Worm (Caenorhabditis elegans): ENCODE results near the gene ZC317.6.
"Not testable (repeated sequence)": the region's sequence is repeated elsewhere in the genome, so short reads cannot be mapped to it uniquely, and the experiment has no call there.

Gene ZC317.6

ce11 chrV:5468489-5468888 lies at the start of gene ZC317.6:
ZC317.6 (minus strand) TSS chrV:5468589.
- TF ChIP-seq unc-62 (GFP tag; optimal IDR thresholded peaks at IDR 0.05) = not testable (repeated sequence)

ce11 chrV:5513630-5514378 lies 45.4 kb upstream of the ZC317.6 start, which contains the start of the genes hpo-15 and mms-19:
hpo-15 (minus strand) TSS chrV:5513830.
mms-19 (plus strand) TSS chrV:5514348.
- TF ChIP-seq unc-62 (GFP tag; optimal IDR thresholded peaks at IDR 0.05) = no peak

- no peak for TF ChIP-seq unc-62 (GFP tag; optimal IDR thresholded peaks at IDR 0.05)
These were observed 44.2 kb upstream of the ZC317.6 start for ce11 chrV:5512559-5512958.

ce11 chrV:5511720-5512119 lies 43.3 kb upstream of the ZC317.6 start:
- TF ChIP-seq unc-62 (GFP tag; optimal IDR thresholded peaks at IDR 0.05) = no peak

- no peak for TF ChIP-seq unc-62 (GFP tag; optimal IDR thresholded peaks at IDR 0.05)
These were observed 41.6 kb upstream of the ZC317.6 start for ce11 chrV:5509966-5510365.

- no peak for TF ChIP-seq unc-62 (GFP tag; optimal IDR thresholded peaks at IDR 0.05)
These were observed 40.7 kb upstream of the ZC317.6 start for ce11 chrV:5509134-5509533.

ce11 chrV:5504807-5505442 lies 36.5 kb upstream of the ZC317.6 start, which contains the start of the genes dnj-19 and nhr-47:
dnj-19 (minus strand) TSS chrV:5504857.
nhr-47 (plus strand) TSS chrV:5505253.
- TF ChIP-seq unc-62 (GFP tag; optimal IDR thresholded peaks at IDR 0.05) = no peak

ce11 chrV:5504295-5504694 lies 35.9 kb upstream of the ZC317.6 start:
- no peak for TF ChIP-seq unc-62 (GFP tag; optimal IDR thresholded peaks at IDR 0.05)

- TF ChIP-seq unc-62 (GFP tag; optimal IDR thresholded peaks at IDR 0.05) = no peak
These were observed 34.3 kb upstream of the ZC317.6 start for ce11 chrV:5502701-5503100.

ce11 chrV:5499475-5499874 lies 31.1 kb upstream of the ZC317.6 start:
- TF ChIP-seq unc-62 (GFP tag; optimal IDR thresholded peaks at IDR 0.05) = no peak

- no peak for TF ChIP-seq unc-62 (GFP tag; optimal IDR thresholded peaks at IDR 0.05)
These were observed 25.1 kb upstream of the ZC317.6 start, which contains the start of gene T05C3.2 for ce11 chrV:5493447-5493846. T05C3.2 (plus strand) TSS chrV:5493747.

ce11 chrV:5490205-5490604 lies 21.8 kb upstream of the ZC317.6 start, which contains the start of gene T05C3.6:
T05C3.6 (plus strand) TSS chrV:5490445.
- TF ChIP-seq unc-62 (GFP tag; optimal IDR thresholded peaks at IDR 0.05) = no peak

- no peak for TF ChIP-seq unc-62 (GFP tag; optimal IDR thresholded peaks at IDR 0.05)
These were observed 20.4 kb upstream of the ZC317.6 start, which contains the start of gene grl-18 for ce11 chrV:5488766-5489165. grl-18 (minus strand) TSS chrV:5488866.

ce11 chrV:5487180-5487579 lies 18.8 kb upstream of the ZC317.6 start:
- no peak for TF ChIP-seq unc-62 (GFP tag; optimal IDR thresholded peaks at IDR 0.05)

- no peak for TF ChIP-seq unc-62 (GFP tag; optimal IDR thresholded peaks at IDR 0.05)
These were observed 16.5 kb upstream of the ZC317.6 start, which contains the start of gene srg-65 for ce11 chrV:5484866-5485265. srg-65 (minus strand) TSS chrV:5484966.

- no peak for TF ChIP-seq unc-62 (GFP tag; optimal IDR thresholded peaks at IDR 0.05)
These were observed 13.9 kb upstream of the ZC317.6 start, which contains the start of gene srg-66 for ce11 chrV:5482315-5482714. srg-66 (minus strand) TSS chrV:5482415.

ce11 chrV:5477719-5478118 lies 9.3 kb upstream of the ZC317.6 start:
- TF ChIP-seq unc-62 (GFP tag; optimal IDR thresholded peaks at IDR 0.05) = no peak

Measured in whole organism, dauer.